Fruit fly (Drosophila melanogaster) whole organism, embryonic: ENCODE results near the gene Gnf1.

Source experiments
- B-H1 ChIP-seq: fragments of 200-800 bp; sonication (Bioruptor generic); IDR thresholded peaks from 3 replicates; pipeline ENCODE4 v1.3.6; 2022; ENCODE audit warnings: missing biosample characterization, missing genetic modification characterization
- C15 ChIP-seq: fragments of 200-800 bp; sonication (Bioruptor generic); IDR thresholded peaks from 3 replicates; pipeline ENCODE4 v1.3.6; 2022; ENCODE audit warnings: missing biosample characterization, missing genetic modification characterization
- CG10147 ChIP-seq: fragments of 200-800 bp; sonication (Bioruptor generic); optimal IDR thresholded peaks from 2 replicates; lab custom pipeline; 2019; ENCODE audit warnings: missing biosample characterization, mild to moderate bottlenecking, missing genetic modification characterization, moderate library complexity
- CG1024 ChIP-seq: fragments of 200-800 bp; sonication (Bioruptor generic); IDR thresholded peaks from 2 replicates; pipeline ENCODE4 v1.3.6; 2022; ENCODE audit warnings: missing biosample characterization, missing genetic modification characterization
- CG11247 ChIP-seq: fragments of 200-800 bp; sonication (Bioruptor generic); IDR thresholded peaks from 2 replicates; pipeline ENCODE4 v1.3.6; 2022; ENCODE audit warnings: missing biosample characterization, missing genetic modification characterization
- CG12104 ChIP-seq: fragments of 200-800 bp; sonication (Bioruptor generic); optimal IDR thresholded peaks from 3 replicates; lab custom pipeline; 2016; ENCODE audit warnings: missing biosample characterization, missing genetic modification characterization
- CG13287 ChIP-seq: fragments of 200-800 bp; sonication (Bioruptor generic); IDR thresholded peaks from 2 replicates; pipeline ENCODE4 v1.3.6; 2022; ENCODE audit warnings: missing biosample characterization, missing genetic modification characterization; ENCODE audit not compliant: partially characterized antibody
- CG15073 ChIP-seq: fragments of 200-800 bp; sonication (Bioruptor generic); optimal IDR thresholded peaks from 2 replicates; lab custom pipeline; 2016; ENCODE audit warnings: missing biosample characterization, missing genetic modification characterization
- CG2202 ChIP-seq: fragments of 200-800 bp; sonication (Bioruptor generic); optimal IDR thresholded peaks from 2 replicates; lab custom pipeline; 2018; ENCODE audit warnings: missing biosample characterization, mild to moderate bottlenecking, missing genetic modification characterization
- CG4328 ChIP-seq: fragments of 200-800 bp; sonication (Bioruptor generic); optimal IDR thresholded peaks from 3 replicates; lab custom pipeline; 2017; ENCODE audit warnings: missing biosample characterization, missing genetic modification reagents, missing genetic modification characterization
- CG4404 ChIP-seq: fragments of 200-800 bp; sonication (Bioruptor generic); IDR thresholded peaks from 2 replicates; pipeline ENCODE4 v1.3.6; 2022; ENCODE audit warnings: missing biosample characterization, missing genetic modification characterization
- CG7745 ChIP-seq: fragments of 200-800 bp; sonication (Bioruptor generic); optimal IDR thresholded peaks from 2 replicates; lab custom pipeline; 2018; ENCODE audit warnings: missing biosample characterization, mild to moderate bottlenecking, missing genetic modification characterization, moderate library complexity
- CG7963 ChIP-seq: fragments of 200-800 bp; sonication (Bioruptor generic); IDR thresholded peaks from 3 replicates; pipeline ENCODE4 v1.3.6; 2022; ENCODE audit warnings: missing biosample characterization, missing genetic modification characterization; ENCODE audit not compliant: partially characterized antibody
- CG8359 ChIP-seq: fragments of 200-800 bp; sonication (Bioruptor generic); optimal IDR thresholded peaks from 2 replicates; lab custom pipeline; 2017; ENCODE audit warnings: missing biosample characterization, mild to moderate bottlenecking, missing genetic modification characterization, borderline replicate concordance
- CG8944 ChIP-seq: fragments of 200-800 bp; sonication (Bioruptor generic); optimal IDR thresholded peaks from 3 replicates; lab custom pipeline; 2016; ENCODE audit warnings: missing biosample characterization, missing genetic modification characterization
- CG9215 ChIP-seq: fragments of 200-800 bp; sonication (Bioruptor generic); IDR thresholded peaks from 2 replicates; pipeline ENCODE4 v1.3.6; 2022; ENCODE audit warnings: missing biosample characterization, missing genetic modification characterization
- CG9932 ChIP-seq: fragments of 200-800 bp; sonication (Bioruptor generic); IDR thresholded peaks from 2 replicates; pipeline ENCODE4 v1.3.6; 2022; ENCODE audit warnings: missing biosample characterization, missing genetic modification characterization
- CrebB ChIP-seq: fragments of 200-800 bp; sonication (Bioruptor generic); optimal IDR thresholded peaks from 3 replicates; lab custom pipeline; 2018; ENCODE audit warnings: missing biosample characterization, mild to moderate bottlenecking, missing genetic modification characterization
- Dfd ChIP-seq, 2 experiments: fragments of >200 bp; optimal IDR thresholded peaks; 2 replicates each; lab custom pipeline; 2017; ENCODE audit warnings: missing biosample characterization in 2 of 2, missing genetic modification characterization in 2 of 2
- Elba2 ChIP-seq: fragments of 200-800 bp; sonication (Bioruptor generic); optimal IDR thresholded peaks from 3 replicates; lab custom pipeline; 2016; ENCODE audit warnings: missing biosample characterization, missing genetic modification characterization
- HmgZ ChIP-seq: fragments of 200-800 bp; sonication (Bioruptor generic); optimal IDR thresholded peaks from 2 replicates; lab custom pipeline; 2018; ENCODE audit warnings: missing biosample characterization, mild to moderate bottlenecking, missing genetic modification characterization
- Lhr ChIP-seq: fragments of 200-800 bp; sonication (Bioruptor generic); optimal IDR thresholded peaks from 3 replicates; lab custom pipeline; 2017; ENCODE audit warnings: mild to moderate bottlenecking, missing biosample characterization, missing genetic modification reagents, missing genetic modification characterization
- Lim3 ChIP-seq: fragments of 200-800 bp; sonication (Bioruptor generic); IDR thresholded peaks from 2 replicates; pipeline ENCODE4 v1.3.6; 2022; ENCODE audit warnings: missing biosample characterization, missing genetic modification characterization
- NC2β ChIP-seq: fragments of 200-800 bp; sonication (Bioruptor generic); optimal IDR thresholded peaks from 2 replicates; lab custom pipeline; 2016; ENCODE audit warnings: missing biosample characterization, missing genetic modification characterization
- PHDP ChIP-seq: fragments of 200-800 bp; sonication (Bioruptor generic); optimal IDR thresholded peaks from 3 replicates; lab custom pipeline; 2018; ENCODE audit warnings: missing biosample characterization, mild to moderate bottlenecking, missing genetic modification characterization, moderate library complexity
- TFAM ChIP-seq: fragments of 200-800 bp; sonication (Bioruptor generic); optimal IDR thresholded peaks from 2 replicates; lab custom pipeline; 2017; ENCODE audit warnings: missing biosample characterization, missing genetic modification characterization, inconsistent platforms
- Trl ChIP-seq, 3 experiments: fragments of >200 bp in 2 of 3; fragments of 200-800 bp in 1 of 3; sonication (Bioruptor generic) in 1 of 3; optimal IDR thresholded peaks; 2 replicates in 1 of 3; 3 replicates in 2 of 3; lab custom pipeline; 2016 to 2017; ENCODE audit warnings: missing biosample characterization in 1 of 3, missing genetic modification characterization in 1 of 3
- Xrp1 ChIP-seq: fragments of 200-800 bp; sonication (Bioruptor generic); IDR thresholded peaks from 2 replicates; pipeline ENCODE4 v1.3.6; 2022; ENCODE audit warnings: missing biosample characterization, missing genetic modification characterization
- amos ChIP-seq: fragments of 200-800 bp; sonication (Bioruptor generic); IDR thresholded peaks from 2 replicates; pipeline ENCODE4 v1.3.6; 2022; ENCODE audit warnings: missing biosample characterization, missing genetic modification characterization; ENCODE audit not compliant: partially characterized antibody
- ase ChIP-seq: fragments of 200-800 bp; sonication (Bioruptor generic); IDR thresholded peaks from 3 replicates; pipeline ENCODE4 v1.3.6; 2022; ENCODE audit warnings: missing biosample characterization, missing genetic modification characterization
- corto ChIP-seq: fragments of 200-800 bp; sonication (Bioruptor generic); optimal IDR thresholded peaks from 2 replicates; lab custom pipeline; 2016; ENCODE audit warnings: missing biosample characterization, mild to moderate bottlenecking, missing genetic modification characterization, moderate library complexity
- en ChIP-seq: fragments of 200-800 bp; sonication (Bioruptor generic); optimal IDR thresholded peaks from 2 replicates; lab custom pipeline; 2016; ENCODE audit warnings: missing biosample characterization, missing genetic modification characterization
- gsb ChIP-seq: fragments of 200-800 bp; sonication (Bioruptor generic); IDR thresholded peaks from 2 replicates; pipeline ENCODE4 v1.3.6; 2022; ENCODE audit warnings: missing biosample characterization, missing genetic modification characterization
- gsb-n ChIP-seq: fragments of 200-800 bp; sonication (Bioruptor generic); optimal IDR thresholded peaks from 3 replicates; lab custom pipeline; 2018; ENCODE audit warnings: missing biosample characterization, mild to moderate bottlenecking, missing genetic modification characterization
- hkb ChIP-seq, 2 experiments: fragments of 200-800 bp in 1 of 2; fragments of >200 bp in 1 of 2; sonication (Bioruptor generic) in 1 of 2; IDR thresholded peaks in 1 of 2; optimal IDR thresholded peaks in 1 of 2; 2 replicates each; pipeline versions ENCODE4 v1.3.6 to Lab custom; 2017 to 2022; ENCODE audit warnings: missing biosample characterization in 1 of 2, missing genetic modification characterization in 1 of 2
- mld ChIP-seq: fragments of 200-800 bp; sonication (Bioruptor generic); IDR thresholded peaks from 3 replicates; pipeline ENCODE4 v1.3.6; 2022; ENCODE audit warnings: missing biosample characterization, missing genetic modification characterization; ENCODE audit not compliant: partially characterized antibody
- nau ChIP-seq: fragments of 200-800 bp; sonication (Bioruptor generic); optimal IDR thresholded peaks from 3 replicates; lab custom pipeline; 2017; ENCODE audit warnings: missing biosample characterization, mild to moderate bottlenecking, missing genetic modification characterization, missing genetic modification reagents
- nerfin-1 ChIP-seq: fragments of 200-800 bp; sonication (Bioruptor generic); optimal IDR thresholded peaks from 3 replicates; lab custom pipeline; 2019; ENCODE audit warnings: missing biosample characterization, mild to moderate bottlenecking, missing genetic modification characterization, moderate library complexity
- oc ChIP-seq: fragments of 200-800 bp; sonication (Bioruptor generic); optimal IDR thresholded peaks from 2 replicates; lab custom pipeline; 2018; ENCODE audit warnings: missing biosample characterization, mild to moderate bottlenecking, missing genetic modification characterization, moderate library complexity
- odd ChIP-seq: fragments of 200-800 bp; sonication (Bioruptor generic); optimal IDR thresholded peaks from 2 replicates; lab custom pipeline; 2017; ENCODE audit warnings: missing biosample characterization, mild to moderate bottlenecking, missing genetic modification characterization
- pfk ChIP-seq: fragments of 200-800 bp; sonication (Bioruptor generic); optimal IDR thresholded peaks from 2 replicates; lab custom pipeline; 2018; ENCODE audit warnings: missing biosample characterization, mild to moderate bottlenecking, missing genetic modification characterization, moderate library complexity
- ro ChIP-seq: fragments of 200-800 bp; sonication (Bioruptor generic); IDR thresholded peaks from 2 replicates; pipeline ENCODE4 v1.3.6; 2022; ENCODE audit warnings: missing biosample characterization, missing genetic modification characterization
- row ChIP-seq: fragments of 200-800 bp; sonication (Bioruptor generic); IDR thresholded peaks from 3 replicates; pipeline ENCODE4 v1.3.6; 2022; ENCODE audit warnings: missing biosample characterization, missing genetic modification characterization
- scrt ChIP-seq: fragments of 200-800 bp; sonication (Bioruptor generic); optimal IDR thresholded peaks from 2 replicates; lab custom pipeline; 2018; ENCODE audit warnings: missing biosample characterization, mild to moderate bottlenecking, missing genetic modification characterization, moderate library complexity
- sqz ChIP-seq: fragments of 200-800 bp; sonication (Bioruptor generic); optimal IDR thresholded peaks from 3 replicates; lab custom pipeline; 2018; ENCODE audit warnings: missing biosample characterization, mild to moderate bottlenecking, missing genetic modification characterization
- tap ChIP-seq: fragments of 200-800 bp; optimal IDR thresholded peaks from 3 replicates; lab custom pipeline; 2019; ENCODE audit warnings: missing biosample characterization, mild to moderate bottlenecking, missing genetic modification characterization, moderate library complexity
- tio ChIP-seq: fragments of 200-800 bp; sonication (Bioruptor generic); optimal IDR thresholded peaks from 2 replicates; lab custom pipeline; 2017; ENCODE audit warnings: missing biosample characterization, missing genetic modification characterization, inconsistent platforms
- wdn ChIP-seq: fragments of 200-800 bp; sonication (Bioruptor generic); IDR thresholded peaks from 2 replicates; pipeline ENCODE4 v1.3.6; 2022; ENCODE audit warnings: missing biosample characterization, missing genetic modification characterization

Gnf1 gene

dm6 chr3R:4886086-4886812, 20.2 kb upstream of the Gnf1 start (continued):
- TF ChIP-seq en (peak; percentile 55), ase (GFP tag; lab: Robert Waterston, UW) (0 out of 3 replicates have a peak, but pooled peaks have one; percentile 6), CG9932 (GFP tag; lab: Robert Waterston, UW) (0 out of 2 replicates have a peak, but pooled peaks have one; percentile 13), nerfin-1 (tag; lab: Kevin White, UChicago) (peak; percentile 57), NC2β (GFP tag; lab: Kevin White, UChicago) (peak; percentile 70), CG10147 (no peak), gsb (GFP tag; lab: Robert Waterston, UW) (peak; percentile 35; the same call in 1 of the 2 replicates), CG1024 (peak; percentile 42), TFAM (peak; percentile 7), CG7745 (tag; lab: Kevin White, UChicago) (no peak), nau (GFP tag; lab: Kevin White, UChicago) (no peak), CG7963 (GFP tag; lab: Robert Waterston, UW) (no peak), tap (tag; lab: Kevin White, UChicago) (peak; percentile 70), Elba2 (GFP tag; lab: Kevin White, UChicago) (no peak), PHDP (no peak), scrt (GFP tag; lab: Kevin White, UChicago) (peak; percentile 5), C15 (GFP tag; lab: Robert Waterston, UW) (no peak), CG2202 (tag; lab: Kevin White, UChicago) (peak; percentile 64), CG15073 (GFP tag; lab: Kevin White, UChicago) (peak; percentile 14), HmgZ (tag; lab: Kevin White, UChicago) (no peak), CG11247 (GFP tag; lab: Robert Waterston, UW) (peak; percentile 33; the same call in 1 of the 2 replicates), hkb (optimal IDR thresholded peaks at IDR 0.05; lab: Kevin White, UChicago) (no peak), hkb (GFP tag; IDR thresholded peaks at IDR 0.05; lab: Robert Waterston, UW) (peak; percentile 35; the same call in 1 of the 2 replicates), Lhr (peak; percentile 46), row (GFP tag; lab: Robert Waterston, UW) (peak; percentile 81), wdn (GFP tag; lab: Robert Waterston, UW) (no peak), sqz (GFP tag; lab: Kevin White, UChicago) (peak; percentile 6), CG9215 (GFP tag; lab: Robert Waterston, UW) (0 out of 2 replicates have a peak, but pooled peaks have one; percentile 31), CG12104 (GFP tag; lab: Kevin White, UChicago) (peak; percentile 22), Xrp1 (peak; percentile 90), CrebB (tag; lab: Kevin White, UChicago) (peak; percentile 5), B-H1 (no peak), odd (peak; percentile 38), mld (GFP tag; lab: Robert Waterston, UW) (no peak), pfk (GFP tag; lab: Kevin White, UChicago) (no peak), CG8944 (GFP tag; lab: Kevin White, UChicago) (peak; percentile 70), ro (GFP tag; lab: Robert Waterston, UW) (peak; percentile 23; the same call in 1 of the 2 replicates), Dfd (GFP tag; optimal IDR thresholded peaks at IDR 0.05; lab: Kevin White, UChicago) (no peak), CG13287 (no peak), amos (GFP tag; lab: Robert Waterston, UW) (no peak), CG8359 (peak; percentile 30), CG4328 (GFP tag; lab: Kevin White, UChicago) (no peak), tio (peak; percentile 39), corto (no peak), Lim3 (GFP tag; lab: Robert Waterston, UW) (no peak), CG4404 (GFP tag; lab: Robert Waterston, UW) (peak; percentile 82), gsb-n (tag; lab: Kevin White, UChicago) (peak; percentile 74), Trl (optimal IDR thresholded peaks at IDR 0.05; lab: Kevin White, UChicago) (no peak), Trl (GFP tag; optimal IDR thresholded peaks at IDR 0.05; lab: Kevin White, UChicago) (peak; percentile 67), oc (tag; lab: Kevin White, UChicago) (peak; percentile 57)
